Worm (Caenorhabditis elegans) whole organism, L4/young adult: ENCODE data around the gene hse-5.

ENCODE experiments used
- W03F9.2 ChIP-seq: fragments of 150-350 bp; optimal IDR thresholded peaks from 2 replicates; lab custom pipeline; 2014; ENCODE audit warnings: missing biosample characterization, missing genetic modification characterization
- him-1 ChIP-seq: sonication (generic microtip); optimal IDR thresholded peaks from 2 replicates; lab custom pipeline; 2016; ENCODE audit warnings: missing genotype, missing genetic modification reagents, missing genetic modification characterization, missing compliant biosample characterization

- TF ChIP-seq him-1 (tag; lab: Kevin White, UChicago) = no peak
- TF ChIP-seq W03F9.2 = peak; percentile 67
These were observed 12.5 kb upstream of the hse-5 start, which contains the start of gene cdk-12 for ce11 chrIII:4332543-4333042.
